Worm (Caenorhabditis elegans): ENCODE data around the gene T24B8.4.

The T24B8.4 gene

ce11 chrII:9076098-9076879 is 5.6 kb upstream of the T24B8.4 start:
- no peak for TF ChIP-seq hlh-15 (tag; optimal IDR thresholded peaks at IDR 0.05)
- no peak for TF ChIP-seq sox-2 (GFP tag; IDR thresholded peaks at IDR 0.05)
- TF ChIP-seq hlh-13 (GFP tag; optimal IDR thresholded peaks at IDR 0.05) = no peak
- peak; percentile 32 for TF ChIP-seq unc-55 (GFP tag; optimal IDR thresholded peaks at IDR 0.05)
- peak; percentile 35 for TF ChIP-seq ceh-18 (tag; optimal IDR thresholded peaks at IDR 0.05)

ce11 chrII:9074492-9074891 is 3.9 kb upstream of the T24B8.4 start:
- TF ChIP-seq unc-42 (tag; optimal IDR thresholded peaks at IDR 0.05) (no peak), che-1 (tag; optimal IDR thresholded peaks at IDR 0.05) (no peak), rnt-1 (tag; optimal IDR thresholded peaks at IDR 0.05) (no peak), unc-55 (GFP tag; optimal IDR thresholded peaks at IDR 0.05) (no peak), npax-4 (tag; optimal IDR thresholded peaks at IDR 0.05) (no peak), ceh-48 (tag; optimal IDR thresholded peaks at IDR 0.05) (no peak), pag-3 (tag; optimal IDR thresholded peaks at IDR 0.05; ENCODE audit: borderline replicate concordance) (no peak), pha-2 (tag; optimal IDR thresholded peaks at IDR 0.05) (no peak), ceh-22 (tag; optimal IDR thresholded peaks at IDR 0.05) (no peak), ceh-45 (GFP tag; IDR thresholded peaks at IDR 0.05) (no peak), tbx-7 (tag; optimal IDR thresholded peaks at IDR 0.05) (no peak), syd-9 (tag; optimal IDR thresholded peaks at IDR 0.05) (no peak)

- no peak for TF ChIP-seq ets-4 (tag; optimal IDR thresholded peaks at IDR 0.05)
- TF ChIP-seq ttx-3 (tag; optimal IDR thresholded peaks at IDR 0.05) = no peak
Measured at ce11 chrII:9072769-9073168, 2.1 kb upstream of the T24B8.4 start.

ce11 chrII:9069836-9070235 is 804 bp downstream of the T24B8.4 start:
- TF ChIP-seq pag-3 (tag; optimal IDR thresholded peaks at IDR 0.05; ENCODE audit: borderline replicate concordance) (no peak), mec-3 (tag; optimal IDR thresholded peaks at IDR 0.05; ENCODE audit: borderline replicate concordance) (no peak), fkh-10 (GFP tag; optimal IDR thresholded peaks at IDR 0.05) (no peak), Y22D7AL.16 (tag; optimal IDR thresholded peaks at IDR 0.05) (no peak), hlh-13 (GFP tag; optimal IDR thresholded peaks at IDR 0.05) (no peak), K02D7.2 (tag; optimal IDR thresholded peaks at IDR 0.05) (no peak), zip-5 (tag; optimal IDR thresholded peaks at IDR 0.05) (no peak), unc-55 (GFP tag; optimal IDR thresholded peaks at IDR 0.05) (no peak), unc-42 (tag; optimal IDR thresholded peaks at IDR 0.05) (no peak), nhr-232 (tag; optimal IDR thresholded peaks at IDR 0.05) (no peak), ets-4 (tag; optimal IDR thresholded peaks at IDR 0.05) (no peak), unc-3 (GFP tag; conservative IDR thresholded peaks at IDR 0.05) (no peak), unc-3 (tag; optimal IDR thresholded peaks at IDR 0.05) (no peak), fkh-6 (tag; optimal IDR thresholded peaks at IDR 0.05) (no peak), F13H6.1 (tag; optimal IDR thresholded peaks at IDR 0.05) (no peak), ceh-14 (tag; optimal IDR thresholded peaks at IDR 0.05) (no peak), pax-1 (tag; optimal IDR thresholded peaks at IDR 0.05) (no peak), nhr-11 (tag; optimal IDR thresholded peaks at IDR 0.05) (no peak)

ce11 chrII:9064437-9064836 is 6.2 kb downstream of the T24B8.4 start:
- TF ChIP-seq ceh-31 (tag; optimal IDR thresholded peaks at IDR 0.05) (no peak), pqm-1 (tag; optimal IDR thresholded peaks at IDR 0.05) (no peak), rnt-1 (tag; optimal IDR thresholded peaks at IDR 0.05) (no peak), unc-55 (GFP tag; optimal IDR thresholded peaks at IDR 0.05) (no peak), ceh-2 (tag; optimal IDR thresholded peaks at IDR 0.05) (no peak)

Data from whole organism, late embryonic.